Worm (Caenorhabditis elegans): ENCODE results near the gene F17C8.9.

ce11 chrIII:4687134-4687533, 47.0 kb upstream of the F17C8.9 start:
- TF ChIP-seq nhr-237 (tag; optimal IDR thresholded peaks at IDR 0.05), result no peak
- TF ChIP-seq hpl-2 (GFP tag; optimal IDR thresholded peaks at IDR 0.05), result no peak
- no peak for TF ChIP-seq xbp-1 (tag; optimal IDR thresholded peaks at IDR 0.05)
- no peak for TF ChIP-seq lin-35 (GFP tag; optimal IDR thresholded peaks at IDR 0.05)
- peak; percentile 77 for TF ChIP-seq nhr-71 (tag; optimal IDR thresholded peaks at IDR 0.05)
- TF ChIP-seq lin-39 (tag; optimal IDR thresholded peaks at IDR 0.05), result peak; percentile 17
- TF ChIP-seq egl-27 (tag; optimal IDR thresholded peaks at IDR 0.05), result no peak
- TF ChIP-seq nhr-12 (tag; optimal IDR thresholded peaks at IDR 0.05), result no peak
- peak in 1 of 3 experiments; percentile 1 for TF ChIP-seq dpl-1 (GFP tag; optimal IDR thresholded peaks at IDR 0.05)
- TF ChIP-seq elt-2 (tag; optimal IDR thresholded peaks at IDR 0.05), result no peak
- TF ChIP-seq nhr-28 (tag; optimal IDR thresholded peaks at IDR 0.05), result no peak
- no peak for TF ChIP-seq fkh-10 (GFP tag; optimal IDR thresholded peaks at IDR 0.05)
- no peak for TF ChIP-seq jun-1 (tag; optimal IDR thresholded peaks at IDR 0.05)
- TF ChIP-seq nhr-76 (tag; optimal IDR thresholded peaks at IDR 0.05), result no peak
